Worm (Caenorhabditis elegans) whole organism, L2 larva: ENCODE data around the gene F22E5.17.

Experiments used
- aly-2 ChIP-seq: fragments of 150-350 bp; optimal IDR thresholded peaks from 2 replicates; lab custom pipeline; 2014; ENCODE audit warnings: missing biosample characterization, missing genetic modification characterization
- elt-3 ChIP-seq: sonication (generic microtip); optimal IDR thresholded peaks from 2 replicates; lab custom pipeline; 2017; ENCODE audit warnings: missing biosample characterization, missing genetic modification characterization
- lin-39 ChIP-seq: fragments of 150-350 bp; optimal IDR thresholded peaks from 2 replicates; lab custom pipeline; 2014; ENCODE audit warnings: missing biosample characterization, missing genetic modification reagents, missing genetic modification characterization
- lsy-2 ChIP-seq, 2 experiments: fragments of 150-350 bp in 1 of 2; sonication (generic microtip) in 1 of 2; optimal IDR thresholded peaks; 2 replicates each; lab custom pipeline; 2014 to 2017; ENCODE audit warnings: missing biosample characterization in 2 of 2, missing genetic modification characterization in 2 of 2
- nhr-10 ChIP-seq: sonication (generic microtip); optimal IDR thresholded peaks from 2 replicates; lab custom pipeline; 2017; ENCODE audit warnings: missing biosample characterization, missing genetic modification characterization
- nhr-11 ChIP-seq: fragments of 150-350 bp; optimal IDR thresholded peaks from 2 replicates; lab custom pipeline; 2014; ENCODE audit warnings: missing biosample characterization, missing genetic modification characterization
- nhr-12 ChIP-seq: fragments of 150-350 bp; optimal IDR thresholded peaks from 2 replicates; lab custom pipeline; 2014; ENCODE audit warnings: missing biosample characterization, missing genetic modification characterization
- skn-1 ChIP-seq: sonication (generic microtip); optimal IDR thresholded peaks from 2 replicates; lab custom pipeline; 2017; ENCODE audit warnings: missing biosample characterization, missing genetic modification characterization
- ztf-11 ChIP-seq: sonication (generic microtip); optimal IDR thresholded peaks from 2 replicates; lab custom pipeline; 2017; ENCODE audit warnings: missing biosample characterization, missing genetic modification characterization

DNA sequence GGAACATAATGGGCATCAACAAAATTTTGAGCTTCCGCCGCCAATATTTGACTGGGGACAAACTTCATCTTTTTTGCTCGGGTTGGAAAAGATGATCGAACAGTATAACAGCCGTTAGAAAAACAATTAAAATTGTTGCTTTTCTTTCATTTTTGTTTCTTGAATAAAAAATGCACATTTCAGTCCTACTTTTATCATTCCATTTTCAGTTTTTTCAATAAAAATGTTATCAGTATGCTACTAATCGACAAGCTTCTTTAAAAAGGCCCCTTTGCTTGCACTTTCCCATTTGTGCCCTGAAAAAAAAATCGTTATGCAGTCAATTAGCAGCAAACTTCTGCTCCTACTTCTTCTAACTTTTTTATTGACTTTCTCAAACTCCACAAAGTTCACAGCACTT is 36.1 kb upstream of the F22E5.17 start, which contains the start of gene F22E5.7:
- no peak for TF ChIP-seq aly-2 (tag; lab: Kevin White, UChicago)
- TF ChIP-seq ztf-11 = no peak
- no peak for TF ChIP-seq lsy-2 (tag; optimal IDR thresholded peaks at IDR 0.05; lab: Kevin White, UChicago)
- TF ChIP-seq skn-1 (tag; lab: Kevin White, UChicago) = no peak
- TF ChIP-seq nhr-12 = no peak
- no peak for TF ChIP-seq lin-39
- TF ChIP-seq nhr-11 (tag; lab: Kevin White, UChicago) = no peak
- no peak for TF ChIP-seq elt-3 (tag; lab: Kevin White, UChicago)
- TF ChIP-seq nhr-10 = no peak
